Worm (Caenorhabditis elegans): ENCODE results near the gene gtf-2H1.
A peak's percentile ranks its signal among the peaks of the same experiment; 100 is the strongest.

gtf-2H1 gene

ce11 chrIV:264182-264709, 32.7 kb upstream of the gtf-2H1 start, which contains the start of gene pat-6:
Gene pat-6 (minus strand): TSS chrIV:264232.
- TF ChIP-seq dpl-1 (GFP tag; optimal IDR thresholded peaks at IDR 0.05) (peak; percentile 17), dmd-8 (GFP tag; IDR thresholded peaks at IDR 0.05) (no peak), nhr-28 (tag; optimal IDR thresholded peaks at IDR 0.05) (peak; percentile 4), aha-1 (tag) (peak; percentile 13), nhr-42 (GFP tag; IDR thresholded peaks at IDR 0.05) (no peak), tra-1 (GFP tag; IDR thresholded peaks at IDR 0.05) (no peak), arid-1 (GFP tag; conservative IDR thresholded peaks at IDR 0.05) (no peak), daf-16 (GFP tag; optimal IDR thresholded peaks at IDR 0.05) (no peak), daf-16 (tag; optimal IDR thresholded peaks at IDR 0.05) (peak; percentile 14), mes-2 (tag; optimal IDR thresholded peaks at IDR 0.05; ENCODE audit: poor library complexity, severe bottlenecking) (peak; percentile 59), lim-7 (GFP tag; IDR thresholded peaks at IDR 0.05) (no peak), pqm-1 (tag; optimal IDR thresholded peaks at IDR 0.05) (no peak), hlh-11 (tag; optimal IDR thresholded peaks at IDR 0.05) (peak; percentile 37), vab-7 (GFP tag; IDR thresholded peaks at IDR 0.05) (no peak), daf-8 (GFP tag; IDR thresholded peaks at IDR 0.05) (no peak), dve-1 (tag; optimal IDR thresholded peaks at IDR 0.05; ENCODE audit: insufficient read depth) (peak; percentile 49), sdz-12 (GFP tag; optimal IDR thresholded peaks at IDR 0.05) (no peak), snpc-4 (tag; optimal IDR thresholded peaks at IDR 0.05) (no peak)

- TF ChIP-seq egl-43 (GFP tag; IDR thresholded peaks at IDR 0.05) (no peak), mep-1 (tag; optimal IDR thresholded peaks at IDR 0.05) (no peak), lin-13 (GFP tag; optimal IDR thresholded peaks at IDR 0.05) (no peak), nhr-48 (tag; optimal IDR thresholded peaks at IDR 0.05) (no peak), cey-2 (tag; optimal IDR thresholded peaks at IDR 0.05; ENCODE audit: borderline replicate concordance, insufficient read depth) (no peak), snpc-4 (tag; optimal IDR thresholded peaks at IDR 0.05) (no peak)
These were observed 30.9 kb upstream of the gtf-2H1 start for ce11 chrIV:262460-262859.

DNA sequence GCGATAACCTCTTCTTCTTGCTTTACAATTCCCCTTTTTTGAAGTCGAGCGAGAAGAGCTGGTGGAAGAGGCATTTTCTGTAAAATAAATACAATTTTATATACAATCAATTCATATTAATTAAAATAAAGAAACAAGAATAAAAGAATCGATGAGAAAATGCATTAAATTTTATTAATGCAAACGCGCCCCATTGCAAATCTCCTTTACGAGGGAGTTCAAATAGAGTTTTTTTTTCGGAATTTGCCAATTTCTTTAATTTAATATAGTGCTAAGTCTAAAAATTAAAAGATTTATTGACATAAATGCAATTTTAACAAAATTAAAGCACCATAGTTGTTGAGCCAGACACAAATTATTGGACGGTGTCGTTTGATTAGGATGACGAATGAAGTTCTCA, 30.0 kb upstream of the gtf-2H1 start, which contains the start of gene pqbp-1.1:
pqbp-1.1 (minus strand) TSS at position 77 of the 400 bp plus-strand sequence.
- TF ChIP-seq mxl-3 (GFP tag; optimal IDR thresholded peaks at IDR 0.05): no peak
- TF ChIP-seq aly-2 (tag; optimal IDR thresholded peaks at IDR 0.05): no peak
- no peak for TF ChIP-seq spr-3 (GFP tag; optimal IDR thresholded peaks at IDR 0.05)
- no peak for TF ChIP-seq lin-29 (GFP tag; IDR thresholded peaks at IDR 0.05)
- no peak for TF ChIP-seq lin-15B (tag; optimal IDR thresholded peaks at IDR 0.05)
- TF ChIP-seq nhr-28 (tag; optimal IDR thresholded peaks at IDR 0.05): peak; percentile 36
- TF ChIP-seq tag-97 (GFP tag; IDR thresholded peaks at IDR 0.05): no peak
- TF ChIP-seq lin-13 (GFP tag; optimal IDR thresholded peaks at IDR 0.05): no peak
- TF ChIP-seq dpl-1 (GFP tag; optimal IDR thresholded peaks at IDR 0.05): peak; percentile 90
- TF ChIP-seq duxl-1 (tag; optimal IDR thresholded peaks at IDR 0.05; ENCODE audit: poor library complexity): no peak
- TF ChIP-seq mdt-29 (GFP tag; IDR thresholded peaks at IDR 0.05): no peak
- no peak for TF ChIP-seq F26F4.8 (GFP tag; conservative IDR thresholded peaks at IDR 0.05)
- TF ChIP-seq hmg-1.1 (GFP tag; IDR thresholded peaks at IDR 0.05): 0 out of 2 replicates have a peak, but pooled peaks have one; percentile 26
- no peak for TF ChIP-seq ceh-32 (tag; optimal IDR thresholded peaks at IDR 0.05; ENCODE audit: poor library complexity)
- peak; percentile 50 for TF ChIP-seq dve-1 (tag; optimal IDR thresholded peaks at IDR 0.05; ENCODE audit: insufficient read depth)
- peak; percentile 47 for TF ChIP-seq hlh-30 (tag; optimal IDR thresholded peaks at IDR 0.05; ENCODE audit: insufficient read depth)
- no peak for TF ChIP-seq Y5F2A.4 (GFP tag; optimal IDR thresholded peaks at IDR 0.05)
- no peak for TF ChIP-seq nhr-48 (tag; optimal IDR thresholded peaks at IDR 0.05)
- no peak for TF ChIP-seq spr-1 (tag; optimal IDR thresholded peaks at IDR 0.05)
- no peak for TF ChIP-seq zip-2 (tag; optimal IDR thresholded peaks at IDR 0.05)
- no peak for TF ChIP-seq daf-12 (tag; optimal IDR thresholded peaks at IDR 0.05)
- TF ChIP-seq unc-39 (tag; optimal IDR thresholded peaks at IDR 0.05): no peak
- TF ChIP-seq mes-2 (tag; optimal IDR thresholded peaks at IDR 0.05; ENCODE audit: poor library complexity, severe bottlenecking): peak; percentile 49
- TF ChIP-seq Y48G9A.11 (GFP tag; IDR thresholded peaks at IDR 0.05): no peak
- TF ChIP-seq jun-1 (tag; optimal IDR thresholded peaks at IDR 0.05): no peak
- peak; percentile 61 for TF ChIP-seq ces-1 (GFP tag; optimal IDR thresholded peaks at IDR 0.05)
- TF ChIP-seq nhr-10 (tag; optimal IDR thresholded peaks at IDR 0.05): no peak
- TF ChIP-seq lsy-2 (tag; optimal IDR thresholded peaks at IDR 0.05): peak in 1 of 2 experiments; percentile 76
- TF ChIP-seq F37D6.2 (tag; optimal IDR thresholded peaks at IDR 0.05): no peak
- no peak for TF ChIP-seq pha-4 (GFP tag; IDR thresholded peaks at IDR 0.05)
- TF ChIP-seq pha-4 (tag; optimal IDR thresholded peaks at IDR 0.05): no peak

All from whole organism, L4 larva.